Worm (Caenorhabditis elegans): ENCODE measurements around the gene sri-77.

ce11 chrII:2622480-2622879, 17.3 kb upstream of the sri-77 start, which contains the start of gene D2062.5:
- TF ChIP-seq ceh-22 (tag; optimal IDR thresholded peaks at IDR 0.05) = no peak
- no peak for TF ChIP-seq ama-1 (optimal IDR thresholded peaks at IDR 0.05)
- no peak for TF ChIP-seq ref-2 (tag; optimal IDR thresholded peaks at IDR 0.05)
- TF ChIP-seq pqm-1 (tag; optimal IDR thresholded peaks at IDR 0.05) = no peak
- no peak for TF ChIP-seq madf-2 (tag; optimal IDR thresholded peaks at IDR 0.05)
- no peak for TF ChIP-seq sox-2 (GFP tag; IDR thresholded peaks at IDR 0.05)
- no peak for TF ChIP-seq fkh-10 (GFP tag; optimal IDR thresholded peaks at IDR 0.05)
- TF ChIP-seq nhr-11 (tag; optimal IDR thresholded peaks at IDR 0.05) = no peak
- TF ChIP-seq tbx-2 (tag; optimal IDR thresholded peaks at IDR 0.05) = no peak
- TF ChIP-seq odd-2 (tag; optimal IDR thresholded peaks at IDR 0.05) = no peak
- TF ChIP-seq Y22D7AL.16 (tag; optimal IDR thresholded peaks at IDR 0.05) = no peak
- no peak for TF ChIP-seq pha-4 (tag; optimal IDR thresholded peaks at IDR 0.05)
- no peak for TF ChIP-seq dve-1 (tag; optimal IDR thresholded peaks at IDR 0.05)

Data from whole organism, late embryonic.